Fruit fly (Drosophila melanogaster): ENCODE measurements around the gene Sema5c.

The Sema5c gene

DNA sequence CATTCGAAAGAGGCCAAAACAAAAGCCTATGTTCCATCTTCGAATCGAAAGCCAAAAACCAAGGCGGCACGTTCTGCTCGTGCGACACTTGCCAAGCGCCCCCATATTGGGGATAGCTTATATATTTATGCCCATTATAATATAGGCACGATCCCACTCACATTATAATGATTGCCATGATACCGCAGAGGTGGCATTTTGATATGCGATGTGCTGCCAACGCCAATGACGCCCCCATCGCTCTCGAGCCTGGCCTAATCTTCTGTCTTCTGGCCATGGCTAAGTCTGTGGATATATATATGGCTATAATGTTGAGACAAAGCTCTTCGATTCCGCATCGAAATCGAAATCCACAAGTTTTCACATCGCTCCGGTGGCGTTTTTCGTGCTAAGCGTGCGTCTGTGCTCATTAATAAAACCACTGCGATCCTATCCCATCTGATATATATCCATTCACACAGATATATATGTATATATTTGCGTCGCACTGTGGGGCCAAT lies 11.3 kb upstream of the Sema5c start:
- TF ChIP-seq CG32264 (GFP tag; optimal IDR thresholded peaks at IDR 0.05) (no peak), ey (GFP tag; optimal IDR thresholded peaks at IDR 0.05) (no peak), Rel (GFP tag; optimal IDR thresholded peaks at IDR 0.05) (no peak), Rel (tag; optimal IDR thresholded peaks at IDR 0.05) (no peak), woc (GFP tag; optimal IDR thresholded peaks at IDR 0.05) (no peak), Myc (optimal IDR thresholded peaks at IDR 0.05) (no peak), Mio (GFP tag; optimal IDR thresholded peaks at IDR 0.05) (no peak), sv (GFP tag; optimal IDR thresholded peaks at IDR 0.05) (no peak), lola (GFP tag; optimal IDR thresholded peaks at IDR 0.05) (no peak), tai (GFP tag; optimal IDR thresholded peaks at IDR 0.05) (no peak), h (GFP tag; optimal IDR thresholded peaks at IDR 0.05) (no peak), Hr83 (GFP tag; optimal IDR thresholded peaks at IDR 0.05; ENCODE audit: poor library complexity, severe bottlenecking) (no peak)

DNA sequence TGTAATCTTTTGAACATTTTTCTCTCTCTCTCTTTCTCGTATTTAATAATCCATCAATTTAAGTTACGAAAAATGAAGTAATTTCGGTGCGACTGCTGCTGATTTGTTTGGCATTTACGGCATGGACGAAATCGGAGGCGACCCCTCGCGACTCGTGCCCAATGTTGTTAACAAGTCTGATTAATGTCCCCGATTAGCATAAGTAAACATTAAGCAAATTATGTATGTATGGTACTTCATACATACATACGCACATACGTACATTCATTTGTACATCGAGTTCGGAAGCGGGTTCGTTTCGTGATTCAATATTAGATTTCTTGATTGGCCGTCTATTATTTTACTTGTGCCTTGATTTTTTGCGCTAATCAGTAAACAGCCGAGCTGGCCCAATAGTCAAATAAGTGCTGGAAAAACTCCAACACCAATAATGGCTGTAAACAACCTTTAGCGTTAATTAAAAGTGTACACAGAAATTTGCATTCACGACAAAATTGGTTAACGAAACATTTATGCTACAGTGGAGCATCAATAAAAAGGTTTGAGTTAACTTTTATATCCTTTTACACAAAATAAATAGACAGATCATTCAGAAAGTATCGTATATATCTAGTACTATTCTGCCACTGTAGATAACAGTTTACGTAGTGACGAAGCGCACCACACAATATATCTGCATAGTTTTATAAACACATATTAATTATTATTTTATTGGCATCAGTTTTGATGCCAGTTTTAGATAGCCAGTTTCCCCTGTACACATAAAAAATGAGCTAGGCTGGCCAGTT lies 9.5 kb upstream of the Sema5c start:
- TF ChIP-seq Rel (GFP tag; optimal IDR thresholded peaks at IDR 0.05) (no peak), Rel (tag; optimal IDR thresholded peaks at IDR 0.05) (peak; percentile 44), tai (GFP tag; optimal IDR thresholded peaks at IDR 0.05) (peak; percentile 39), rgr (GFP tag; optimal IDR thresholded peaks at IDR 0.05) (peak; percentile 7), Dif (GFP tag; optimal IDR thresholded peaks at IDR 0.05; ENCODE audit: partially characterized antibody) (no peak), N (GFP tag; optimal IDR thresholded peaks at IDR 0.05) (no peak), fru (GFP tag; optimal IDR thresholded peaks at IDR 0.05) (no peak), Myc (optimal IDR thresholded peaks at IDR 0.05) (no peak), jim (GFP tag; optimal IDR thresholded peaks at IDR 0.05) (no peak), GATAd (GFP tag; optimal IDR thresholded peaks at IDR 0.05) (no peak), Jra (GFP tag; optimal IDR thresholded peaks at IDR 0.05) (no peak), dmrt93B (GFP tag; optimal IDR thresholded peaks at IDR 0.05) (no peak), HLH106 (tag; optimal IDR thresholded peaks at IDR 0.05) (peak; percentile 38), brk (GFP tag; optimal IDR thresholded peaks at IDR 0.05) (no peak), Sp1 (GFP tag; optimal IDR thresholded peaks at IDR 0.05) (no peak), lola (GFP tag; optimal IDR thresholded peaks at IDR 0.05) (no peak), CG9705 (GFP tag; optimal IDR thresholded peaks at IDR 0.05) (no peak), pan (optimal IDR thresholded peaks at IDR 0.05) (no peak), foxo (GFP tag; optimal IDR thresholded peaks at IDR 0.05) (peak in 1 of 2 experiments; percentile 13), CG32264 (GFP tag; optimal IDR thresholded peaks at IDR 0.05) (no peak), br (GFP tag; optimal IDR thresholded peaks at IDR 0.05) (no peak), usp (GFP tag; optimal IDR thresholded peaks at IDR 0.05) (no peak), sv (GFP tag; optimal IDR thresholded peaks at IDR 0.05) (peak; percentile 56), dl (GFP tag; optimal IDR thresholded peaks at IDR 0.05; ENCODE audit: insufficient read depth in 1 of 2, partially characterized antibody in 2 of 2) (no peak)

DNA sequence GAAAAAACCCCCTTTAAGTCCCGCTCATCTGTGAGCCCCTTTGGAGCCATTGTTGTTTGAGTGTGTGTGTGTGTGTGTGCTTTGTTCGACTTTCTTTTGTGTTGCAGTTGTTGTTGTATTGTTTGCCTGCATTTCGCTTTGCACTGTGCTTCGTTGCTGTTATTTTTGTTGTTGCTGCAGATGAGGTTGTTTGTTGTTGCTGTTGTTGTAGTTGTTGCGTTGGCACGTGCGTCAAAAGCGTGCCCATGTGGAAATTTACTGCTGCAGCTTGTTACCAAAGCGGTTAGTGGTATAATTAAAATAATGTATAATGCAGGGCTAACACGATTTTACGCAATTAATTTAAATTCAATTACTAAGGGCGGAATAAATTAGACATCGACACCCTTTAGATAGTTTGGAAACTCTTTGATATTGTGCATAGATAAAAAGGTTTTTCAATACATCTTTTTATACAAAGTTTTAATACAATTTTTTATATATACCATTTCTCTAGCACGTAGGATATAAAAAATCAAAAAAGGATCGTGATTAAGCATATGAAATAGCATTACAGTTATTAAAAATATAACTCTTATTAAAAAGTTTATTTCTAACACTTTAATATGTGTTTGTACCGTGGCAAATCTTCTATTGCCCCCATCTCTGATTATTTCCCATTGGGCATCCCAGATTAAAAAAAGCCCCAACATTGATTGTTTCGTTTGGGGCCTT lies 8.7 kb upstream of the Sema5c start:
- peak; percentile 38 for TF ChIP-seq HLH106 (tag; optimal IDR thresholded peaks at IDR 0.05)
- no peak for TF ChIP-seq sv (GFP tag; optimal IDR thresholded peaks at IDR 0.05)
- TF ChIP-seq Sp1 (GFP tag; optimal IDR thresholded peaks at IDR 0.05): peak; percentile 49
- TF ChIP-seq psq (GFP tag; optimal IDR thresholded peaks at IDR 0.05): peak; percentile 90
- peak; percentile 25 for TF ChIP-seq rgr (GFP tag; optimal IDR thresholded peaks at IDR 0.05)
- TF ChIP-seq brk (GFP tag; optimal IDR thresholded peaks at IDR 0.05): no peak
- peak; percentile 3 for TF ChIP-seq woc (GFP tag; optimal IDR thresholded peaks at IDR 0.05)
- peak; percentile 33 for TF ChIP-seq dmrt93B (GFP tag; optimal IDR thresholded peaks at IDR 0.05)
- peak; percentile 16 for TF ChIP-seq ey (GFP tag; optimal IDR thresholded peaks at IDR 0.05)
- TF ChIP-seq Abd-B (GFP tag; optimal IDR thresholded peaks at IDR 0.05): no peak
- TF ChIP-seq fru (GFP tag; optimal IDR thresholded peaks at IDR 0.05): peak; percentile 4
- TF ChIP-seq OdsH (GFP tag; optimal IDR thresholded peaks at IDR 0.05): peak; percentile 9
- no peak for TF ChIP-seq Rel (GFP tag; optimal IDR thresholded peaks at IDR 0.05)
- peak; percentile 89 for TF ChIP-seq Rel (tag; optimal IDR thresholded peaks at IDR 0.05)
- peak; percentile 25 for TF ChIP-seq h (GFP tag; optimal IDR thresholded peaks at IDR 0.05)
- peak in 1 of 2 experiments; percentile 23 for TF ChIP-seq foxo (GFP tag; optimal IDR thresholded peaks at IDR 0.05)
